Worm (Caenorhabditis elegans): Measurements from ENCODE around the gene K04B12.2.

DNA sequence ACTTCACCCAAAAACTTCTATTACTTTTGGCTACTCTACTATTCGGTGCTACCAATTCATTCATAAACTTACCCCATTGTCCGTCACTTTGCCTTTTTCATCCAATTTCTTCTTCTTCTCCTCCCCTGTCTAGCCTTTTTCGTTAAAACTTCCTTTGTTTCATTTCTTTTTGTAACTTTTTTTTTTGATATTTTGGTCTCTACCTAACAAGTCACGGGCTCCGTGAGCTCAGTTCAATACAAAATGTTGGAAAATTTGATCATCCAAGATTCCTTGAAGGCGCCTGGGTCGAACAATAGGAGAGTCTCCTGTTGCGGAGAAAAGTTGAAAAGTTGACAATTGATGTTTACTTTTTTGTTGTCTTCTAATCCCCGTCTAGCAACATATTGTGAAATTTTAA lies 14.2 kb upstream of the K04B12.2 start:
- TF ChIP-seq cog-1 (tag; optimal IDR thresholded peaks at IDR 0.05) (no peak), ztf-23 (GFP tag; IDR thresholded peaks at IDR 0.05) (no peak), flt-1 (GFP tag; IDR thresholded peaks at IDR 0.05) (no peak), ref-1 (GFP tag; conservative IDR thresholded peaks at IDR 0.05) (no peak), klf-2 (GFP tag; conservative IDR thresholded peaks at IDR 0.05) (no peak), T22C8.4 (GFP tag; IDR thresholded peaks at IDR 0.05) (no peak), tab-1 (GFP tag; IDR thresholded peaks at IDR 0.05) (no peak), ztf-29 (GFP tag; IDR thresholded peaks at IDR 0.05) (no peak), med-1 (GFP tag; optimal IDR thresholded peaks at IDR 0.05; ENCODE audit: insufficient read depth) (no peak)
